Fruit fly (Drosophila melanogaster): ENCODE measurements around the gene Pus1.

The Pus1 gene

dm6 chr3R:20579816-20580215 is 12.7 kb downstream of the Pus1 start, which contains the start of the genes EloB and Srp14 (continued):
- TF ChIP-seq exex (tag; optimal IDR thresholded peaks at IDR 0.05) = no peak
- TF ChIP-seq inv (GFP tag; IDR thresholded peaks at IDR 0.05; ENCODE audit: partially characterized antibody) = peak; percentile 97
- TF ChIP-seq ci (GFP tag; IDR thresholded peaks at IDR 0.05) = peak; percentile 76
- TF ChIP-seq unc-4 (GFP tag; IDR thresholded peaks at IDR 0.05; ENCODE audit: partially characterized antibody) = peak; percentile 98
- no peak for TF ChIP-seq Rx (GFP tag; IDR thresholded peaks at IDR 0.05)
- TF ChIP-seq p53 (GFP tag; optimal IDR thresholded peaks at IDR 0.05) = peak; percentile 56
- TF ChIP-seq esg (GFP tag; conservative IDR thresholded peaks at IDR 0.05) = peak; percentile 55
- peak; percentile 88 for TF ChIP-seq Mad (GFP tag; optimal IDR thresholded peaks at IDR 0.05)
- no peak for TF ChIP-seq D19B (GFP tag; optimal IDR thresholded peaks at IDR 0.05)
- TF ChIP-seq CG7963 (GFP tag; IDR thresholded peaks at IDR 0.05; ENCODE audit: partially characterized antibody) = peak; percentile 95
- peak; percentile 78 for TF ChIP-seq Hr3 (GFP tag; optimal IDR thresholded peaks at IDR 0.05)
- TF ChIP-seq oc (tag; optimal IDR thresholded peaks at IDR 0.05) = no peak
- no peak for TF ChIP-seq ash1 (GFP tag; optimal IDR thresholded peaks at IDR 0.05)
- TF ChIP-seq CG6254 (GFP tag; optimal IDR thresholded peaks at IDR 0.05) = no peak
- TF ChIP-seq emc (GFP tag; optimal IDR thresholded peaks at IDR 0.05) = peak; percentile 48
- TF ChIP-seq ERR (GFP tag; optimal IDR thresholded peaks at IDR 0.05) = peak; percentile 68
- TF ChIP-seq tin (GFP tag; optimal IDR thresholded peaks at IDR 0.05) = peak; percentile 86
- TF ChIP-seq CG12942 (GFP tag; optimal IDR thresholded peaks at IDR 0.05) = peak; percentile 78
- peak; percentile 77; the same call in 1 of the 2 replicates for TF ChIP-seq Atf6 (GFP tag; IDR thresholded peaks at IDR 0.05)
- peak; percentile 53 for TF ChIP-seq Nf-YB (GFP tag; optimal IDR thresholded peaks at IDR 0.05)
- peak; percentile 84 for TF ChIP-seq grau (tag; optimal IDR thresholded peaks at IDR 0.05)
- TF ChIP-seq bcd (GFP tag; optimal IDR thresholded peaks at IDR 0.05) = peak; percentile 72
- TF ChIP-seq YL-1 (GFP tag; optimal IDR thresholded peaks at IDR 0.05) = peak; percentile 95
- TF ChIP-seq HLH4C (GFP tag; IDR thresholded peaks at IDR 0.05; ENCODE audit: partially characterized antibody) = peak; percentile 92
- TF ChIP-seq CG12104 (GFP tag; optimal IDR thresholded peaks at IDR 0.05) = peak; percentile 56
- TF ChIP-seq CG3726 (GFP tag; IDR thresholded peaks at IDR 0.05) = 0 out of 3 replicates have a peak, but pooled peaks have one; percentile 13
- TF ChIP-seq E2f1 (GFP tag; IDR thresholded peaks at IDR 0.05) = peak; percentile 77
- TF ChIP-seq gsb (GFP tag; IDR thresholded peaks at IDR 0.05) = 0 out of 2 replicates have a peak, but pooled peaks have one; percentile 18
- peak; percentile 97 for TF ChIP-seq Ets65A (GFP tag)
- peak; percentile 84 for TF ChIP-seq CG10147 (GFP tag; optimal IDR thresholded peaks at IDR 0.05)
- TF ChIP-seq bbx (GFP tag; IDR thresholded peaks at IDR 0.05; ENCODE audit: partially characterized antibody) = peak; percentile 96
- peak; percentile 73 for TF ChIP-seq Blimp-1 (GFP tag; optimal IDR thresholded peaks at IDR 0.05)
- peak; percentile 95 for TF ChIP-seq CG42726 (GFP tag; IDR thresholded peaks at IDR 0.05; ENCODE audit: partially characterized antibody)
- peak; percentile 33 for TF ChIP-seq CG7745 (tag; optimal IDR thresholded peaks at IDR 0.05)
- TF ChIP-seq CG11696 (GFP tag; IDR thresholded peaks at IDR 0.05) = no peak
- peak; percentile 74 for TF ChIP-seq CG17359 (tag; optimal IDR thresholded peaks at IDR 0.05)
- no peak for TF ChIP-seq psq (GFP tag; optimal IDR thresholded peaks at IDR 0.05)
- peak; percentile 98 for TF ChIP-seq CG13287 (GFP tag; IDR thresholded peaks at IDR 0.05; ENCODE audit: partially characterized antibody)
- peak; percentile 96 for TF ChIP-seq vvl (GFP tag; IDR thresholded peaks at IDR 0.05)
- TF ChIP-seq scrt (GFP tag; optimal IDR thresholded peaks at IDR 0.05) = peak; percentile 71
- peak; percentile 97 for TF ChIP-seq Opbp (GFP tag; IDR thresholded peaks at IDR 0.05; ENCODE audit: partially characterized antibody)
- TF ChIP-seq CG11560 (tag; IDR thresholded peaks at IDR 0.05) = peak; percentile 51; the same call in 1 of the 3 replicates
- TF ChIP-seq BEAF-32 (GFP tag; optimal IDR thresholded peaks at IDR 0.05) = peak; percentile 99
- no peak for TF ChIP-seq crc (GFP tag; optimal IDR thresholded peaks at IDR 0.05)
- TF ChIP-seq Oli (tag; optimal IDR thresholded peaks at IDR 0.05) = peak; percentile 64
- peak; percentile 87 for TF ChIP-seq sug (tag; optimal IDR thresholded peaks at IDR 0.05)
- TF ChIP-seq az2 (GFP tag; optimal IDR thresholded peaks at IDR 0.05) = peak; percentile 78
- no peak for TF ChIP-seq sim (GFP tag; IDR thresholded peaks at IDR 0.05)
- peak; percentile 85 for TF ChIP-seq lbe (GFP tag; optimal IDR thresholded peaks at IDR 0.05)
- peak; percentile 61 for TF ChIP-seq CG12219 (GFP tag; optimal IDR thresholded peaks at IDR 0.05)

Measured in whole organism, embryonic.